Worm (Caenorhabditis elegans): ENCODE data around the gene C34H4.1.
A peak's percentile ranks its signal among the peaks of the same experiment; 100 is the strongest.

DNA sequence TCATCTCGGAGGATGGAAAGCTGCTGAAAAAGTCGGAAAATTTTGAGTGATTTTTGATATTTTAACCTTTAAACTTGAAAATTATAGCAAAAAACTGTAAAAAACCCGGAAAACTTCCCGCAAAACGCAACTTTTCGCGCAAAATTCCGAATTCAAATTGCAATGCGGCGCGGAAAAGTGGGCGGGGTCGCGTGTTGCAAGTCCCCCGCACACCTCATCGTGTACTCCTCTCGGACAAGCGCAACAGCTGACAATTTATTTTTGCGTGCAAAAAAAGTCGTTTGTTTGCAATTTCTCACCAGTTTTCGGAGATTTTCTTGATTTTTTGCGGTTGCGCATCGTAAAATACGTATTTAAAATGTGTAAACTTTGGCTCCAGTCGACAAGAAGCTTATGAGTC lies 40.4 kb downstream of the C34H4.1 start, which contains the start of gene npp-8:
- TF ChIP-seq lin-13 (tag; optimal IDR thresholded peaks at IDR 0.05) (peak; percentile 95), blmp-1 (tag; optimal IDR thresholded peaks at IDR 0.05) (no peak), nhr-76 (tag; optimal IDR thresholded peaks at IDR 0.05) (peak; percentile 12), unc-62 (GFP tag; optimal IDR thresholded peaks at IDR 0.05) (peak; percentile 38), elt-1 (tag; optimal IDR thresholded peaks at IDR 0.05; ENCODE audit: borderline replicate concordance, insufficient read depth) (peak; percentile 0), ztf-11 (tag; optimal IDR thresholded peaks at IDR 0.05) (peak; percentile 88), mep-1 (tag; optimal IDR thresholded peaks at IDR 0.05) (peak; percentile 96), ham-2 (GFP tag; optimal IDR thresholded peaks at IDR 0.05) (peak; percentile 70), cnd-1 (tag; optimal IDR thresholded peaks at IDR 0.05) (peak; percentile 83), nhr-237 (tag; optimal IDR thresholded peaks at IDR 0.05) (peak; percentile 73), mab-5 (tag; optimal IDR thresholded peaks at IDR 0.05) (peak; percentile 43)

Data from whole organism, mixed stage, embryonic.